Fruit fly (Drosophila melanogaster) whole organism, adult: Measurements from ENCODE around the gene CG31886.

Experiments
- CG11617 ChIP-seq: fragments of 200-800 bp; sonication (Bioruptor generic); optimal IDR thresholded peaks from 2 replicates; lab custom pipeline; 2017; ENCODE audit warnings: mild to moderate bottlenecking, missing biosample characterization, missing genetic modification reagents, missing genetic modification characterization
- CG12768 ChIP-seq: fragments of 200-800 bp; sonication (Bioruptor generic); optimal IDR thresholded peaks from 2 replicates; lab custom pipeline; 2017; ENCODE audit warnings: missing biosample characterization, missing genetic modification characterization, mild to moderate bottlenecking, moderate library complexity, missing genetic modification reagents
- CG14711 ChIP-seq: fragments of 200-800 bp; sonication (Bioruptor generic); optimal IDR thresholded peaks from 2 replicates; lab custom pipeline; 2018; ENCODE audit warnings: missing biosample characterization, mild to moderate bottlenecking, missing genetic modification characterization, moderate library complexity
- CG1620 ChIP-seq: fragments of 200-800 bp; sonication (Bioruptor generic); optimal IDR thresholded peaks from 2 replicates; lab custom pipeline; 2016; ENCODE audit warnings: missing biosample characterization, missing genetic modification characterization
- CG33017 ChIP-seq: fragments of 200-800 bp; sonication (Bioruptor generic); optimal IDR thresholded peaks from 2 replicates; lab custom pipeline; 2018; ENCODE audit warnings: missing biosample characterization, mild to moderate bottlenecking, missing genetic modification characterization, moderate library complexity
- CG5204 ChIP-seq: fragments of 200-800 bp; sonication (Bioruptor generic); optimal IDR thresholded peaks from 2 replicates; lab custom pipeline; 2016; ENCODE audit warnings: missing biosample characterization, missing genetic modification characterization
- CG7045 ChIP-seq: fragments of 200-800 bp; sonication (Bioruptor generic); optimal IDR thresholded peaks from 2 replicates; lab custom pipeline; 2017; ENCODE audit warnings: missing biosample characterization, mild to moderate bottlenecking, missing genetic modification characterization
- CG7101 ChIP-seq: fragments of 200-800 bp; sonication (Bioruptor generic); optimal IDR thresholded peaks from 2 replicates; lab custom pipeline; 2018; ENCODE audit warnings: missing biosample characterization, mild to moderate bottlenecking, missing genetic modification characterization, moderate library complexity
- Clk ChIP-seq: fragments of 200-800 bp; sonication (Bioruptor generic); optimal IDR thresholded peaks from 2 replicates; lab custom pipeline; 2017; ENCODE audit warnings: missing biosample characterization, missing genetic modification characterization
- Crg-1 ChIP-seq: fragments of 200-800 bp; sonication (Bioruptor generic); optimal IDR thresholded peaks from 2 replicates; lab custom pipeline; 2016; ENCODE audit warnings: missing biosample characterization, missing genetic modification characterization
- Hr96 ChIP-seq: fragments of 200-800 bp; sonication (Bioruptor generic); optimal IDR thresholded peaks from 2 replicates; lab custom pipeline; 2016; ENCODE audit warnings: missing biosample characterization, missing genetic modification characterization
- Mnt ChIP-seq: fragments of 200-800 bp; sonication (Bioruptor generic); optimal IDR thresholded peaks from 2 replicates; lab custom pipeline; 2016; ENCODE audit warnings: missing biosample characterization, mild to moderate bottlenecking, missing genetic modification characterization
- bab1 ChIP-seq: fragments of 200-800 bp; sonication (Bioruptor generic); optimal IDR thresholded peaks from 3 replicates; lab custom pipeline; 2019; ENCODE audit warnings: missing biosample characterization, mild to moderate bottlenecking, missing genetic modification characterization, moderate library complexity
- cic ChIP-seq: fragments of 200-800 bp; sonication (Bioruptor generic); optimal IDR thresholded peaks from 2 replicates; lab custom pipeline; 2017; ENCODE audit warnings: missing biosample characterization, mild to moderate bottlenecking, missing genetic modification characterization, moderate library complexity
- cnc ChIP-seq, 2 experiments: fragments of >200 bp; optimal IDR thresholded peaks; 2 replicates each; lab custom pipeline; 2017
- kay ChIP-seq: fragments of 200-800 bp; sonication (Bioruptor generic); peaks from one replicate; lab custom pipeline; 2016; ENCODE audit warnings: missing biosample characterization, missing genetic modification characterization, borderline replicate concordance
- ovo ChIP-seq: fragments of 200-800 bp; sonication (Bioruptor generic); optimal IDR thresholded peaks from 2 replicates; lab custom pipeline; 2016; ENCODE audit warnings: missing biosample characterization, missing genetic modification characterization
- pad ChIP-seq: fragments of 200-800 bp; sonication (Bioruptor generic); optimal IDR thresholded peaks from 3 replicates; lab custom pipeline; 2017; ENCODE audit warnings: missing biosample characterization, missing genetic modification characterization, mild to moderate bottlenecking, moderate library complexity, missing genetic modification reagents
- tj ChIP-seq: fragments of 200-800 bp; sonication (Bioruptor generic); optimal IDR thresholded peaks from 3 replicates; lab custom pipeline; 2017; ENCODE audit warnings: missing biosample characterization, mild to moderate bottlenecking, missing genetic modification characterization, moderate library complexity
- toe ChIP-seq: fragments of 200-800 bp; sonication (Bioruptor generic); optimal IDR thresholded peaks from 2 replicates; lab custom pipeline; 2016; ENCODE audit warnings: missing biosample characterization, missing genetic modification characterization

CG31886 gene

DNA sequence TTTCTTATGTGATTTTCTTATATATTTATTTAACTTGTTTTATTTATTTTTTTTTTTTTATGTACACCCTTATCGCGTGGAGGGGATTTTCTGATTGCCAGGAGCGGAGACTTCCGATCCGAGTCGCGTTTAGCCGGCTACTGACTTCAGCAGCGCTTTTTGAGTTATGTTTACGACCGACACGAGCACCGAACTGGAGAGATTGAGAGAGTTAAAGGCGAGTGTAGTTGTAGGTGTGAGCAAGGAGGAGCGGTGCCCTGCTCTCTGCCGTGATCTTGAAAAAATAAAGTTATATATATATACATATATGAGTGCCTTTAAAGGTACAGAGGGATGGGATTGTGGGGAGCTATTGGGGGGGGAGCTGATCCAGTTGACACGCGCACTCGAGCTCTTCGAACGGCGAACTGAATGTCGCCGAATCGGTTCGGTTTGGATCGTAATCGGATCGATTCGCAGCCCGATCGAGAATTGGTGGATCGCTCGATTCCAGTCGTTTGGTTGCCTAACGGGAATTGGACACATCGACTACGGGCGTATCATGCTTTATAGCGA is 30.3 kb upstream of the CG31886 start, which contains the start of gene rost:
TSS of gene rost (minus strand) at position 503 of the 555 bp plus-strand sequence.
- TF ChIP-seq CG12768 (GFP tag; lab: Kevin White, UChicago) (no peak), CG33017 (tag; lab: Kevin White, UChicago) (no peak), ovo (GFP tag; lab: Kevin White, UChicago) (peak; percentile 80), pad (peak; percentile 59), tj (peak; percentile 39), Mnt (GFP tag; lab: Kevin White, UChicago) (peak; percentile 83), kay (GFP tag; lab: Kevin White, UChicago) (peak; percentile 10), cic (no peak)

DNA sequence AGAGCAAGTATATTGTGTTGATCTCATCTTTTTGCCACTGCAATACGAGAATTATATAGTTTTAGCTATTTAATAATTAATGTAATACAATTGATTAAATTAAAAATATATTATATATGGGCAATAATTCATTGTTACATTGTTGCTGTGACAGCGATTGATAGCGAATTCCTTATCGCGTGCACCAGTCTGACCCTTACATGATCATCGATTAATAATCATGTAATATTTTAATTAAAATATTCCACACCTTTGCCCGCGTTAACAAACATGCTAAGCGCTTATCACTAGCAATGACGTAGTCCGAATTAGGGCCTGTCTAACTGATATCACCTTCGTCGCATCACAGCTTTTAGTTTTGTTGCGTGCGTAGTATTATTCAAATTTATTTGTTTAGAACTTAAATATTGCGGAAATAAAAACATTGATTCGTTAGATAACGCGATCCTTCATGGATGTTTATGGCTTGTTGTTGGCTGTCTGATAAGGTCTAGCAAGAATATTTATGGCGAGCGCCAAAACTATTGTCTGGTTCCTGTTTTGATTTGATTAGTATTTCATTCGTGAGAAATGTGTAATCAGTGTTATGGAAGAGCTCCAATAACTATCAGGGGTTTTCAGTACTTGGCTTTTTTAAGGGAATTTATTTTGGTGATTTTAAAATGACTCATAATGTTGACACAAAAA is 28.5 kb upstream of the CG31886 start:
- TF ChIP-seq kay (GFP tag; lab: Kevin White, UChicago) (peak; percentile 77), CG5204 (no peak), CG7045 (GFP tag; lab: Kevin White, UChicago) (no peak), CG12768 (GFP tag; lab: Kevin White, UChicago) (no peak), CG14711 (tag; lab: Kevin White, UChicago) (no peak), cic (peak; percentile 7)

DNA sequence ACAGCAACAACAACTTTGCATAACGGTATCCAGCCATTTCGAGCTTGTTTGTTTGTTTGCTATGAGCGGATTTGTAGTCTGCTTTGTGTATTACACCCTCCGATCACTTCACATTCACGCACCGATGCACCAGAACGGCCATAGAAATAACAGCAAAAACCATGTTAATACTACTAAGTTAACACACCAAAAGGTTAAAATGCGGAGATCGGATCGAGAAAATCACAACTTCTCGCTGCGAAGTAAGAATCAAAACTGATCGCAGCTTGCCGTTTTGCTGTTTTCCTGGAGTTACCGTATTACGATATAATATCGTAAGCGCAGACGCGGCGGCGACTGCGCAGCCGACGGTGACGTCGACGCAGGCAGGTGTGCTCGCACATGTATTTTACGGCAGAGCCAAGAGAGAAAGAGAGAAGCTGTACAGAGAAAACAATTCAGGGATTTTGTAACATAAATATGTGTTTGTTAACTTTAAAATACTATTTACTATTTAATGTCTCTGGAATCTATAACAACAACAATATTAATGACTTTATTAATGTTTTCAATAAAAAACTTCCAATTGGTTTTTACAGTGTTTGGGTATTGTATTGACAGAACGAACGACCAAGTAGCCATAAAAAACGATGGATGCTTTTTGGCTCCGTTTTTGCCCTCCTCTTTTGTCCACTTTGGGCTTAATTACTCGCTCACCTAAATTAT is 25.9 kb upstream of the CG31886 start, which contains the start of gene CG13101:
TSS of gene CG13101 (minus strand) at position 259 of the 705 bp plus-strand sequence.
- TF ChIP-seq pad, result peak; percentile 42
- peak; percentile 64 for TF ChIP-seq CG11617
- peak; percentile 54 for TF ChIP-seq Mnt (GFP tag; lab: Kevin White, UChicago)
- TF ChIP-seq CG12768 (GFP tag; lab: Kevin White, UChicago), result peak; percentile 31
- TF ChIP-seq CG7045 (GFP tag; lab: Kevin White, UChicago), result peak; percentile 52
- peak; percentile 73 for TF ChIP-seq ovo (GFP tag; lab: Kevin White, UChicago)
- TF ChIP-seq bab1, result peak; percentile 89
- TF ChIP-seq cnc (optimal IDR thresholded peaks at IDR 0.05; lab: Kevin White, UChicago), result no peak
- peak; percentile 46 for TF ChIP-seq CG1620
- no peak for TF ChIP-seq cic
- TF ChIP-seq CG33017 (tag; lab: Kevin White, UChicago), result peak; percentile 63
- peak; percentile 84 for TF ChIP-seq CG7101 (tag; lab: Kevin White, UChicago)
- TF ChIP-seq CG5204, result peak; percentile 53
- no peak for TF ChIP-seq Clk (GFP tag; lab: Kevin White, UChicago)
- TF ChIP-seq CG14711 (tag; lab: Kevin White, UChicago), result peak; percentile 79
- TF ChIP-seq tj, result peak; percentile 57
- TF ChIP-seq toe, result no peak
- TF ChIP-seq Crg-1 (GFP tag; lab: Kevin White, UChicago), result peak; percentile 63
- TF ChIP-seq Hr96 (GFP tag; lab: Kevin White, UChicago), result no peak
- TF ChIP-seq kay (GFP tag; lab: Kevin White, UChicago), result no peak

DNA sequence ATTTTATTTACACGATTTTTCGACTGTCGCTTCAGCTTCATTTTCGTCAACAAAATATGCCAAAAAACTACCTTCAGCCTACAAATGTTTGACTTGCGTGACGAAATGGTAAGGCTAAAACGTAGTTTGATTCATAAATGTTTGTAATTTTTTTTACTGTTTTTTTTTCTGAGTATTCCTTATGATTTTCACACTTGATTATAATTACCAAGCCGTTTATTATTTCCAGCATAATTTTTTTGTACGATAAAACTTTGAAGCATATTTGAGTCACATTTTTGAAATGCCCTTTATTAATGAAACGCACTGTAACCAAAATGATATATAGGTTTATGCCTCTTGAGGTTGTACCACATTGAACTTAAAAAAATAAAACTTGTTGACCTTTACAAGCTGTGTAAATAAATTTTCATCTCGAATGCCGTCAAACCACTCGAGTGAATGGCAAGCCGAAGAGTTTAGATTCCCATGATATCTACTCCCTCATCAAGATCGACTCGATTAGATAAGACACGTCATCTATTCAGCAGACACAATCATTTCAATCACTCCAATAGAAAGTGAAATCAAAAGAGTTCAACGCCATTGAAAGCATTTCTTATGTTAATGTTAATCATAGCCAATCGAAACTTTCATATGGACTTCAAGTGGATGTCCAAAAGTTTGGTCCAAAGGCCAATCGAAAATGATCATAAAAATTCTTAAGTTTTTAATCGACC is 23.9 kb upstream of the CG31886 start:
- TF ChIP-seq Mnt (GFP tag; lab: Kevin White, UChicago) (no peak), pad (no peak), Clk (GFP tag; lab: Kevin White, UChicago) (no peak), toe (no peak), CG1620 (no peak), CG5204 (no peak), cnc (optimal IDR thresholded peaks at IDR 0.05; lab: Kevin White, UChicago) (no peak), Crg-1 (GFP tag; lab: Kevin White, UChicago) (no peak), tj (no peak)

DNA sequence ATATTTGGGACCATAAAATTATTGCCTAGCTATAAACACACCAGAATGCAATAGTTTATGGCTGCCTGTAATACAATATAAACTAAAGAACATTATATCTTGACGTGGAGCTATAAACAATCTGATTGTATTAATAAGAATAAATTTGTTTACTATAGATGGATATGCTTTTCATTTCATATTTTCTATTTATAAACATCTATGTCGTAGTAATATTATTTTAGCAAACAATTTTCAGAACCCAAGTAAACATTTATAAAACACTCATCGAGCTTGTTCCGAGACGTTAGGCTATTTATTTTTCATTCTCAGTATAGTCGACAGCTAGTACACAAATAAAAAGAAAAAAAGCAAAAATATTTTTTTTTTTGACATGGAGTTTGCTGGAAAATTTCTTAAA is 21.5 kb upstream of the CG31886 start, which contains the start of gene CG18662:
TSS of gene CG18662 (plus strand) at position 301 of the 400 bp plus-strand sequence.
- TF ChIP-seq cnc (optimal IDR thresholded peaks at IDR 0.05; lab: Kevin White, UChicago) (no peak), kay (GFP tag; lab: Kevin White, UChicago) (peak; percentile 69)

DNA sequence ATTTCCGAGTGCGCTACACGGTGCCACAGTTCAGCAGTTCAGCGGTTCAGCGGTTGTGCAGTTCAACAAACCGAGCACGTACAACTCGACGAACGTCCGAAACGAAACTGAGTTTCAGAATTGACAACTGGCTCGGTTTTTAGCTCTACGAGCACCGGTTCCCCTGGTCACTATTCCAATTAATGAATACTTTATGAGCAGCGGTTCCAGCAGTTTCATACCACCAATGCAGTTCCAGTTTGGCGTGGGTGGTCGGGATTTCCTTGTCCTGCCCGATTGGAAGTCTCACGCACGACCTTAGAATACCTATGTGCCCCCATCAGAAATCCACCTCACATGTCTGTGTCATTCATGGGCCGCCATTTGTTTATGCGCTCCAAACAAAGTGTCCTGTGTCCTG is 16.5 kb upstream of the CG31886 start, which contains the start of gene CG9541:
TSS of gene CG9541 (minus strand) at position 101 of the 400 bp plus-strand sequence.
- TF ChIP-seq CG11617, result no peak
- no peak for TF ChIP-seq CG12768 (GFP tag; lab: Kevin White, UChicago)
- no peak for TF ChIP-seq pad
- TF ChIP-seq kay (GFP tag; lab: Kevin White, UChicago), result no peak
- TF ChIP-seq tj, result no peak
- TF ChIP-seq toe, result no peak
- TF ChIP-seq CG33017 (tag; lab: Kevin White, UChicago), result no peak
- no peak for TF ChIP-seq CG1620
- no peak for TF ChIP-seq CG7045 (GFP tag; lab: Kevin White, UChicago)
- TF ChIP-seq cnc (optimal IDR thresholded peaks at IDR 0.05; lab: Kevin White, UChicago), result no peak
- TF ChIP-seq CG5204, result no peak
- no peak for TF ChIP-seq Mnt (GFP tag; lab: Kevin White, UChicago)
- no peak for TF ChIP-seq CG14711 (tag; lab: Kevin White, UChicago)
- no peak for TF ChIP-seq Crg-1 (GFP tag; lab: Kevin White, UChicago)
- TF ChIP-seq ovo (GFP tag; lab: Kevin White, UChicago), result no peak
